Worm (Caenorhabditis elegans) whole organism, young adult: ENCODE results near the gene srg-41.
A peak's percentile ranks its signal among the peaks of the same experiment; 100 is the strongest.

ENCODE experiments used
- B0019.2 ChIP-seq: fragments of 200-800 bp; sonication (Bioruptor generic); conservative IDR thresholded peaks from 2 replicates; pipeline ENCODE4 v1.3.6; 2022; ENCODE audit warnings: missing genetic modification reagents, missing genetic modification characterization, missing compliant biosample characterization
- C17E4.6 ChIP-seq: fragments of 200-800 bp; sonication (Bioruptor generic); IDR thresholded peaks from 2 replicates; pipeline ENCODE4 v1.3.6; 2022; ENCODE audit warnings: missing genetic modification reagents, missing genetic modification characterization, missing compliant biosample characterization
- D2030.7 ChIP-seq: fragments of 200-800 bp; sonication (Bioruptor generic); IDR thresholded peaks from 2 replicates; pipeline ENCODE4 v1.3.6; 2022; ENCODE audit warnings: missing genetic modification reagents, missing genetic modification characterization, missing compliant biosample characterization
- F52B5.7 ChIP-seq: sonication (generic microtip); optimal IDR thresholded peaks from 2 replicates; lab custom pipeline; 2016; ENCODE audit warnings: mild to moderate bottlenecking, missing genetic modification characterization, missing compliant biosample characterization
- F57A8.1 ChIP-seq: fragments of 200-800 bp; sonication (Bioruptor generic); optimal IDR thresholded peaks from 2 replicates; lab custom pipeline; 2018; ENCODE audit warnings: mild to moderate bottlenecking, missing genetic modification characterization, moderate library complexity, missing compliant biosample characterization
- K11D2.4 ChIP-seq: fragments of 200-800 bp; sonication (Bioruptor generic); IDR thresholded peaks from 2 replicates; pipeline ENCODE4 v1.3.6; 2022; ENCODE audit warnings: missing genetic modification reagents, missing genetic modification characterization, missing compliant biosample characterization
- Y53F4B.3 ChIP-seq: fragments of 200-800 bp; sonication (Bioruptor generic); IDR thresholded peaks from 2 replicates; pipeline ENCODE4 v1.3.6; 2022; ENCODE audit warnings: missing genetic modification reagents, missing genetic modification characterization, missing compliant biosample characterization
- ZK185.1 ChIP-seq: sonication (generic microtip); optimal IDR thresholded peaks from 2 replicates; lab custom pipeline; 2016; ENCODE audit warnings: mild to moderate bottlenecking, missing genetic modification characterization, missing compliant biosample characterization; ENCODE audit not compliant: poor library complexity, severe bottlenecking
- ama-1 ChIP-seq, 3 experiments: fragments of 150-350 bp in 1 of 3; sonication (generic microtip) in 2 of 3; optimal IDR thresholded peaks; 2 replicates each; lab custom pipeline; 2014 to 2018; ENCODE audit warnings: missing biosample characterization in 2 of 3, missing genetic modification characterization in 2 of 3, missing genetic modification reagents in 2 of 3
- atf-7 ChIP-seq: sonication (generic microtip); optimal IDR thresholded peaks from 2 replicates; lab custom pipeline; 2017; ENCODE audit warnings: mild to moderate bottlenecking, missing genetic modification characterization, missing compliant biosample characterization
- attf-5 ChIP-seq: fragments of 200-800 bp; sonication (Bioruptor generic); optimal IDR thresholded peaks from 2 replicates; lab custom pipeline; 2018; ENCODE audit warnings: mild to moderate bottlenecking, missing genetic modification characterization, missing compliant biosample characterization
- cebp-1 ChIP-seq, 2 experiments: fragments of 200-800 bp in 1 of 2; sonication (Bioruptor generic) in 1 of 2; sonication (generic microtip) in 1 of 2; IDR thresholded peaks in 1 of 2; optimal IDR thresholded peaks in 1 of 2; 2 replicates each; pipeline versions ENCODE4 v1.3.6 to Lab custom; 2017 to 2022; ENCODE audit warnings: missing compliant biosample characterization in 2 of 2, missing genetic modification characterization in 2 of 2, mild to moderate bottlenecking in 1 of 2, missing genetic modification reagents in 1 of 2, moderate library complexity in 1 of 2
- ceh-58 ChIP-seq: fragments of 200-800 bp; sonication (Bioruptor generic); IDR thresholded peaks from 2 replicates; pipeline ENCODE4 v1.3.6; 2022; ENCODE audit warnings: missing genetic modification characterization, missing compliant biosample characterization
- efl-1 ChIP-seq: fragments of 150-350 bp; optimal IDR thresholded peaks from 2 replicates; lab custom pipeline; 2014; ENCODE audit warnings: missing biosample characterization, missing genetic modification reagents, missing genetic modification characterization
- egl-44 ChIP-seq: fragments of 200-800 bp; sonication (Bioruptor generic); IDR thresholded peaks from 2 replicates; pipeline ENCODE4 v1.3.6; 2022; ENCODE audit warnings: missing genetic modification reagents, missing genetic modification characterization, missing compliant biosample characterization
- hlh-12 ChIP-seq: sonication (generic microtip); optimal IDR thresholded peaks from 2 replicates; lab custom pipeline; 2016; ENCODE audit warnings: missing genetic modification characterization, missing compliant biosample characterization
- hmg-1.2 ChIP-seq: fragments of 200-800 bp; sonication (Bioruptor generic); IDR thresholded peaks from 2 replicates; pipeline ENCODE4 v1.3.6; 2022; ENCODE audit warnings: missing genetic modification reagents, missing genetic modification characterization, missing compliant biosample characterization
- hmg-20 ChIP-seq: fragments of 200-800 bp; sonication (Bioruptor generic); IDR thresholded peaks from 2 replicates; pipeline ENCODE4 v1.3.6; 2022; ENCODE audit warnings: missing genetic modification reagents, missing genetic modification characterization, missing compliant biosample characterization
- lag-1 ChIP-seq: fragments of 200-800 bp; sonication (Bioruptor generic); IDR thresholded peaks from 2 replicates; pipeline ENCODE4 v1.3.6; 2022; ENCODE audit warnings: missing genetic modification reagents, missing genetic modification characterization, missing compliant biosample characterization
- let-526 ChIP-seq: fragments of 200-800 bp; sonication (Bioruptor generic); IDR thresholded peaks from 2 replicates; pipeline ENCODE4 v1.3.6; 2022; ENCODE audit warnings: missing genetic modification reagents, missing genetic modification characterization, missing compliant biosample characterization
- lsy-27 ChIP-seq: sonication (generic microtip); optimal IDR thresholded peaks from 2 replicates; lab custom pipeline; 2017; ENCODE audit warnings: missing genetic modification characterization, mild to moderate bottlenecking, missing compliant biosample characterization, antibody characterized with exemption, missing genotype, borderline replicate concordance; ENCODE audit not compliant: insufficient read depth
- madf-10 ChIP-seq: sonication (generic microtip); optimal IDR thresholded peaks from 2 replicates; lab custom pipeline; 2016; ENCODE audit warnings: mild to moderate bottlenecking, missing genetic modification characterization, missing compliant biosample characterization
- madf-3 ChIP-seq: fragments of 200-800 bp; sonication (Bioruptor generic); IDR thresholded peaks from 2 replicates; pipeline ENCODE4 v1.3.6; 2022; ENCODE audit warnings: missing genetic modification reagents, missing genetic modification characterization, missing compliant biosample characterization
- mcd-1 ChIP-seq: fragments of 200-800 bp; sonication (Bioruptor generic); IDR thresholded peaks from 2 replicates; pipeline ENCODE4 v1.3.6; 2022; ENCODE audit warnings: missing genetic modification reagents, missing genetic modification characterization, missing compliant biosample characterization
- mxl-1 ChIP-seq: sonication (generic microtip); optimal IDR thresholded peaks from 2 replicates; lab custom pipeline; 2016; ENCODE audit warnings: missing genetic modification characterization, missing compliant biosample characterization
- nfya-1 ChIP-seq: sonication (generic microtip); optimal IDR thresholded peaks from 2 replicates; lab custom pipeline; 2017; ENCODE audit warnings: antibody characterized with exemption, missing compliant biosample characterization, missing genetic modification characterization, borderline replicate concordance; ENCODE audit not compliant: insufficient read depth
- nhr-120 ChIP-seq: fragments of 200-800 bp; sonication (Bioruptor generic); IDR thresholded peaks from 2 replicates; pipeline ENCODE4 v1.3.6; 2022; ENCODE audit warnings: missing genetic modification characterization, missing compliant biosample characterization
- nhr-80 ChIP-seq: sonication (generic microtip); optimal IDR thresholded peaks from 2 replicates; lab custom pipeline; 2016; ENCODE audit warnings: missing genetic modification characterization, missing compliant biosample characterization
- pbrm-1 ChIP-seq: fragments of 200-800 bp; sonication (Bioruptor generic); IDR thresholded peaks from 2 replicates; pipeline ENCODE4 v1.3.6; 2022; ENCODE audit warnings: missing genetic modification reagents, missing genetic modification characterization, missing compliant biosample characterization
- repo-1 ChIP-seq: sonication (generic microtip); optimal IDR thresholded peaks from 2 replicates; lab custom pipeline; 2017; ENCODE audit warnings: mild to moderate bottlenecking, missing genetic modification characterization, missing compliant biosample characterization
- sdz-38 ChIP-seq: sonication (generic microtip); optimal IDR thresholded peaks from 2 replicates; lab custom pipeline; 2016; ENCODE audit warnings: missing genotype, missing genetic modification characterization, missing compliant biosample characterization
- snpc-1.3 ChIP-seq: sonication (generic microtip); optimal IDR thresholded peaks from 2 replicates; lab custom pipeline; 2017; ENCODE audit warnings: missing genetic modification characterization, mild to moderate bottlenecking, missing compliant biosample characterization, antibody characterized with exemption, moderate library complexity, missing genotype, missing genetic modification reagents; ENCODE audit not compliant: insufficient read depth
- snpc-3.4 ChIP-seq: sonication (generic microtip); optimal IDR thresholded peaks from 2 replicates; lab custom pipeline; 2017; ENCODE audit warnings: missing genetic modification characterization, mild to moderate bottlenecking, missing compliant biosample characterization, antibody characterized with exemption, moderate library complexity, missing genotype, missing genetic modification reagents
- unc-130 ChIP-seq: sonication (generic microtip); optimal IDR thresholded peaks from 2 replicates; lab custom pipeline; 2016; ENCODE audit warnings: missing genetic modification reagents, missing genetic modification characterization, missing compliant biosample characterization
- unc-62 ChIP-seq: fragments of 150-350 bp; optimal IDR thresholded peaks from 2 replicates; lab custom pipeline; 2014; ENCODE audit warnings: missing biosample characterization, missing genetic modification reagents, missing genetic modification characterization
- zfh-2 ChIP-seq: fragments of 200-800 bp; sonication (Bioruptor generic); conservative IDR thresholded peaks from 2 replicates; pipeline ENCODE4 v1.3.6; 2022; ENCODE audit warnings: missing genetic modification reagents, missing genetic modification characterization, missing compliant biosample characterization
- zim-3 ChIP-seq: sonication (generic microtip); optimal IDR thresholded peaks from 2 replicates; lab custom pipeline; 2017; ENCODE audit warnings: mild to moderate bottlenecking, missing genetic modification characterization, moderate library complexity, missing compliant biosample characterization
- ztf-25 ChIP-seq: fragments of 200-800 bp; sonication (Bioruptor generic); IDR thresholded peaks from 2 replicates; pipeline ENCODE4 v1.3.6; 2022; ENCODE audit warnings: missing genetic modification reagents, missing genetic modification characterization, missing compliant biosample characterization
- ztf-28 ChIP-seq: fragments of 200-800 bp; sonication (Bioruptor generic); IDR thresholded peaks from 2 replicates; pipeline ENCODE4 v1.3.6; 2022; ENCODE audit warnings: missing genetic modification reagents, missing genetic modification characterization, missing compliant biosample characterization

Gene srg-41

DNA sequence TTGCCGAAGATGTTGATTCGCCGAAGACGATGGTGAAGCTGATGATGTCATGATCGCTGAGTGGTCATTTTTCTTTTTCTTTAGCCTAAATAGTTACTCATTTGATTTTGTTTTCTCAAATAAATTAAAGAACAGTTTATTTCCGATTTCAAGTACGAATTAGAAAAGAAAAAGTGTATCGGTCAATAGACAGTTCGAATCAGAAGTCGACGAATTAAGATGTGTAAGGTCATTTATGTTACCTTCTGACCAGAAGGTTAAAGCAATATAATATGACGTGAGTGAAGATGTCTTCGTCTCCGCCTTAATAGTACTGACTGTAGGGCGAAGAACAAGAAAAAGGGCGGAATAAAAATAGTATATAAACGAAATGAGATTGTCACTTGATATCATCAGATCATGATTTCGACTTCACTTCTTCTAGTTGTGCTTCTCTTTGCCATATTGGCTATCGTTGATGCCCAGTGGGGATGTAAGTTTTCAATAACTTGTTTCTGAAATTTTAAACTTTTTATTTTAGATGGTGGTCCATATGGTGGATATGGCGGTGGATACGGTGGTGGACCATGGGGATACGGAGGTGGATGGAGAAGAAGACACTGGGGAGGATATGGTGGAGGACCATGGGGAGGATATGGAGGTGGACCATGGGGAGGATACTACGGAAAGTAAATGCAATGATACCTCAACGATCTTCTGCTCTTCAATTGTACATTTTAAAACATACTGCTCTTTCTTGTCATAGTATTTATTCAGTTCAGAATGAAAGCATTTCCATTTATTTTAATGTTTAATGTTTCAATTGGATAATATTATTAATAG is 14.5 kb downstream of the srg-41 start, which contains the start of the genes T19C4.24 and nlp-33:
Gene T19C4.24 (minus strand): TSS at position 51 of the 822 bp plus-strand sequence.
Gene nlp-33 (plus strand): TSS at position 389 of the 822 bp plus-strand sequence.
- TF ChIP-seq Y53F4B.3 (GFP tag; lab: Robert Waterston, UW) (no peak), repo-1 (tag; lab: Kevin White, UChicago) (peak; percentile 17), F52B5.7 (tag; lab: Kevin White, UChicago) (no peak), unc-130 (GFP tag; lab: Kevin White, UChicago) (no peak), ama-1 (optimal IDR thresholded peaks at IDR 0.05; lab: Kevin White, UChicago) (peak; percentile 71), ama-1 (GFP tag; optimal IDR thresholded peaks at IDR 0.05; lab: Kevin White, UChicago) (no peak), mcd-1 (GFP tag; lab: Robert Waterston, UW) (peak; percentile 34; the same call in 1 of the 2 replicates), zfh-2 (GFP tag; lab: Robert Waterston, UW) (no peak), egl-44 (GFP tag; lab: Robert Waterston, UW) (no peak), pbrm-1 (GFP tag; lab: Robert Waterston, UW) (no peak), lag-1 (GFP tag; lab: Robert Waterston, UW) (no peak), ZK185.1 (tag; lab: Kevin White, UChicago) (no peak)

DNA sequence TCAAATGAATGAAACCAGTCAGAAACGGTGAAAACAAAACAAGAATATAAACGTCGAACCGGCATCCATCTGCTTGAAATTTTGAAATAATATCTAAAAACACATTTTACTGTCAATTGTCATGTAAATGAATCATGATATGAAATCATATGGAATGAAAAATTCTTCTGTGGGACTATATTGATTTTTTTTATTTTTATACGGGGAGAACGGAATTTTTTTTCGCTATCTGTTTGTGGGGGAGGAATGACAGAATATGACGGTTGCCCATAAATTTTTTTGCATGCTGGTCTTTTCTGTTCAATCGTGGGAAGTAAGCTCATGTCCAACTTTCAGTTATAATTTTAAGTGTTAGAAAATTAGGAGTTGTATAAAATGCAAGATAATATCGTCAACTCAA is 17.0 kb downstream of the srg-41 start, which contains the start of gene C06H2.7:
Gene C06H2.7 (minus strand): TSS at position 101 of the 400 bp plus-strand sequence.
- TF ChIP-seq mxl-1 (tag; lab: Kevin White, UChicago) (no peak), C17E4.6 (GFP tag; lab: Robert Waterston, UW) (no peak), cebp-1 (GFP tag; IDR thresholded peaks at IDR 0.05; lab: Robert Waterston, UW) (no peak), cebp-1 (tag; optimal IDR thresholded peaks at IDR 0.05; lab: Kevin White, UChicago) (no peak), efl-1 (GFP tag; lab: Kevin White, UChicago) (no peak), D2030.7 (no peak), zim-3 (tag; lab: Kevin White, UChicago) (no peak)

DNA sequence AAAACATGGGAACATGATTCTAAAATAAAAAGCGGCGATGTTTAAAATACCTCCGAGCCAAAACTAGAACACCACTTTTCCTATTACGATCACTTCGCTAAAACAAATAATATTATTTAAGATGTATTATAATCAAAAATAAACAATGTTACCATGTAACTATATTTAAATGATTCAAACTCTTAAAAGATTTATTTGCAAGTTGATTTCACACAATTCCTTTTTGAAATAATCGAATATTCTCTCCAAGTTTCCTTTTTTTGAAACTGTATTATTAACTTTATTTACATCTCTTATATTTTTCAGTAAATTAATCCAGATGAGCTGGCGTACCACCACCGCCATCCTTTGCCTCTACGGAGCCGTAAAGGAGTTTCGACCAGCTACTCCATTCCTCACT is 20.5 kb downstream of the srg-41 start, which contains the start of gene folt-1:
Gene folt-1 (plus strand): TSS at position 301 of the 400 bp plus-strand sequence.
- no peak for TF ChIP-seq hlh-12 (tag; lab: Kevin White, UChicago)
- TF ChIP-seq nfya-1: no peak
- no peak for TF ChIP-seq ceh-58 (GFP tag; lab: Robert Waterston, UW)
- TF ChIP-seq efl-1 (GFP tag; lab: Kevin White, UChicago): no peak
- TF ChIP-seq madf-3 (GFP tag; lab: Robert Waterston, UW): no peak
- TF ChIP-seq F57A8.1 (GFP tag; lab: Kevin White, UChicago): no peak
- TF ChIP-seq mcd-1 (GFP tag; lab: Robert Waterston, UW): no peak
- no peak for TF ChIP-seq let-526 (GFP tag; lab: Robert Waterston, UW)
- no peak for TF ChIP-seq unc-130 (GFP tag; lab: Kevin White, UChicago)
- no peak for TF ChIP-seq B0019.2 (GFP tag; lab: Robert Waterston, UW)
- no peak for TF ChIP-seq cebp-1 (GFP tag; IDR thresholded peaks at IDR 0.05; lab: Robert Waterston, UW)
- TF ChIP-seq cebp-1 (tag; optimal IDR thresholded peaks at IDR 0.05; lab: Kevin White, UChicago): no peak
- no peak for TF ChIP-seq zfh-2 (GFP tag; lab: Robert Waterston, UW)
- TF ChIP-seq sdz-38: no peak
- TF ChIP-seq nhr-120 (GFP tag; lab: Robert Waterston, UW): no peak
- no peak for TF ChIP-seq atf-7 (tag; lab: Kevin White, UChicago)
- no peak for TF ChIP-seq F52B5.7 (tag; lab: Kevin White, UChicago)

DNA sequence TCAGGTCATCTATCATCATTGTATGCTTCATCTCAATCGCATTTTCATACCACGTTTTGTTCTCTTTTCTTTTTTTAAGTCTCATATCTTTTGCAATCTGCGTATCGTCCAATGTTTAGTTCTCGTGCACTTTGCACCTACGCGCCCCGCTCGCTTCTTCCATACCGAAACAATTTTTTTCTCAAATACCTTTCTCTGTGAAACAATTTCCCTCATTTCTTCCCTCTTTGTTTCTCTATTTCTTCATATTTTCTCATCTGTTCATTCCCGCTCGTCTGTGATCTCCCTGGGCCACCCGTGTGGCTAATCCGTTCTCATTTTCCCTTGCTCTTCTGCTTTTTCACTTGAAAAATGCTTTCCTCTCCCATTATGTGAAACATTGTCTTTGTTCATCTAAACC is 21.4 kb downstream of the srg-41 start:
- TF ChIP-seq unc-62 (no peak), madf-10 (tag; lab: Kevin White, UChicago) (no peak), nhr-80 (tag; lab: Kevin White, UChicago) (peak; percentile 44), snpc-1.3 (tag; lab: Kevin White, UChicago) (no peak), hmg-20 (GFP tag; lab: Robert Waterston, UW) (no peak), lsy-27 (no peak), ztf-25 (GFP tag; lab: Robert Waterston, UW) (no peak), snpc-3.4 (no peak), K11D2.4 (GFP tag; lab: Robert Waterston, UW) (no peak), attf-5 (GFP tag; lab: Kevin White, UChicago) (peak; percentile 47), ztf-28 (GFP tag; lab: Robert Waterston, UW) (no peak), hmg-1.2 (GFP tag; lab: Robert Waterston, UW) (peak; percentile 19; the same call in 1 of the 2 replicates)
